Worm (Caenorhabditis elegans) whole organism, L3 larva: Measurements from ENCODE around the gene C05D12.2.

ENCODE experiments used
- ama-1 ChIP-seq: fragments of 150-350 bp; optimal IDR thresholded peaks from 2 replicates; lab custom pipeline; 2018
- egl-27 ChIP-seq: sonication (generic microtip); optimal IDR thresholded peaks from 4 replicates; lab custom pipeline; 2017; ENCODE audit warnings: missing biosample characterization, missing genetic modification reagents, missing genetic modification characterization
- elt-2 ChIP-seq: sonication (generic microtip); optimal IDR thresholded peaks from 2 replicates; lab custom pipeline; 2016; ENCODE audit warnings: missing genetic modification reagents, mild to moderate bottlenecking, missing genetic modification characterization, missing compliant biosample characterization
- elt-3 ChIP-seq, 3 experiments: fragments of 150-350 bp in 1 of 3; sonication (generic microtip) in 2 of 3; optimal IDR thresholded peaks; 2 replicates in 2 of 3; 4 replicates in 1 of 3; lab custom pipeline; 2014 to 2017; ENCODE audit warnings: missing biosample characterization in 3 of 3, missing genetic modification characterization in 3 of 3
- jun-1 ChIP-seq: fragments of 150-350 bp; optimal IDR thresholded peaks from 2 replicates; lab custom pipeline; 2014; ENCODE audit warnings: missing biosample characterization, missing genetic modification reagents, missing genetic modification characterization
- lin-15B ChIP-seq: fragments of 150-350 bp; optimal IDR thresholded peaks from 2 replicates; lab custom pipeline; 2014; ENCODE audit warnings: missing biosample characterization, missing genetic modification characterization
- nfya-1 ChIP-seq: sonication (generic microtip); optimal IDR thresholded peaks from 2 replicates; lab custom pipeline; 2017; ENCODE audit warnings: missing genetic modification characterization, mild to moderate bottlenecking, missing compliant biosample characterization, antibody characterized with exemption, moderate library complexity; ENCODE audit not compliant: insufficient read depth
- nhr-25 ChIP-seq: sonication (generic microtip); optimal IDR thresholded peaks from 2 replicates; lab custom pipeline; 2017; ENCODE audit warnings: missing biosample characterization, missing genetic modification characterization
- nhr-28 ChIP-seq: fragments of 150-350 bp; optimal IDR thresholded peaks from 2 replicates; lab custom pipeline; 2014; ENCODE audit warnings: missing biosample characterization, missing genetic modification characterization
- nhr-76 ChIP-seq: fragments of 150-350 bp; sonication (generic microtip); optimal IDR thresholded peaks from 5 replicates; lab custom pipeline; 2014; ENCODE audit warnings: missing biosample characterization, missing genetic modification characterization
- nhr-77 ChIP-seq: fragments of 150-350 bp; optimal IDR thresholded peaks from 2 replicates; lab custom pipeline; 2014; ENCODE audit warnings: missing biosample characterization, missing genetic modification characterization
- sea-2 ChIP-seq: fragments of 150-350 bp; sonication (generic microtip); optimal IDR thresholded peaks from 4 replicates; lab custom pipeline; 2014; ENCODE audit warnings: missing biosample characterization, missing genetic modification reagents, missing genetic modification characterization
- unc-39 ChIP-seq: sonication (generic microtip); optimal IDR thresholded peaks from 4 replicates; lab custom pipeline; 2017; ENCODE audit warnings: missing biosample characterization, missing genetic modification characterization
- unc-62 ChIP-seq: fragments of 150-350 bp; sonication (generic microtip); optimal IDR thresholded peaks from 4 replicates; lab custom pipeline; 2014; ENCODE audit warnings: missing biosample characterization, missing genetic modification reagents, missing genetic modification characterization

- TF ChIP-seq elt-3 (tag; optimal IDR thresholded peaks at IDR 0.05; lab: Kevin White, UChicago) (no peak), nhr-25 (tag; lab: Kevin White, UChicago) (no peak), nhr-77 (tag; lab: Kevin White, UChicago) (no peak), nhr-28 (tag; lab: Kevin White, UChicago) (no peak), nfya-1 (no peak), ama-1 (lab: Kevin White, UChicago) (no peak), nhr-76 (no peak), sea-2 (GFP tag; lab: Kevin White, UChicago) (no peak), unc-62 (GFP tag; lab: Kevin White, UChicago) (no peak), unc-39 (tag; lab: Kevin White, UChicago) (no peak), jun-1 (no peak), elt-2 (tag; lab: Kevin White, UChicago) (no peak), egl-27 (no peak), lin-15B (tag; lab: Kevin White, UChicago) (no peak)
These were observed 40.4 kb upstream of the C05D12.2 start for ce11 chrII:11377700-11378099.
